Worm (Caenorhabditis elegans) whole organism, L1 larva: ENCODE results near the gene leo-1.

Experiments used
- C16A3.4 ChIP-seq: fragments of 150-350 bp; optimal IDR thresholded peaks from 2 replicates; lab custom pipeline; 2014; ENCODE audit warnings: missing biosample characterization, missing genetic modification characterization
- Y116A8C.19 ChIP-seq: sonication (generic microtip); optimal IDR thresholded peaks from 2 replicates; lab custom pipeline; 2016; ENCODE audit warnings: missing compliant biosample characterization, missing genetic modification characterization, borderline replicate concordance
- aha-1 ChIP-seq: fragments of 150-350 bp; optimal IDR thresholded peaks from 2 replicates; lab custom pipeline; 2014; ENCODE audit warnings: missing biosample characterization, missing genetic modification characterization
- alr-1 ChIP-seq: fragments of 200-800 bp; sonication (Bioruptor generic); optimal IDR thresholded peaks from 2 replicates; lab custom pipeline; 2018; ENCODE audit warnings: borderline replicate concordance, mild to moderate bottlenecking, missing genetic modification characterization, missing compliant biosample characterization
- blmp-1 ChIP-seq: fragments of 150-350 bp; optimal IDR thresholded peaks from 2 replicates; lab custom pipeline; 2014; ENCODE audit warnings: missing biosample characterization, missing genetic modification characterization
- ceh-82 ChIP-seq, 3 experiments: fragments of 150-350 bp in 1 of 3; sonication (generic microtip) in 2 of 3; optimal IDR thresholded peaks; 2 replicates each; lab custom pipeline; 2014 to 2017; ENCODE audit warnings: missing biosample characterization in 3 of 3, missing genetic modification characterization in 3 of 3
- dsc-1 ChIP-seq: sonication (generic microtip); optimal IDR thresholded peaks from 2 replicates; lab custom pipeline; 2016; ENCODE audit warnings: mild to moderate bottlenecking, missing genetic modification characterization, missing compliant biosample characterization
- efl-1 ChIP-seq, 4 experiments: fragments of 150-350 bp; optimal IDR thresholded peaks in 3 of 4; peaks in 1 of 4; 1 replicate in 1 of 4; 2 replicates in 3 of 4; lab custom pipeline; 2014; ENCODE audit warnings: missing biosample characterization in 2 of 4, missing genetic modification characterization in 2 of 4, missing genetic modification reagents in 2 of 4
- egl-13 ChIP-seq: sonication (generic microtip); optimal IDR thresholded peaks from 2 replicates; lab custom pipeline; 2016; ENCODE audit warnings: missing genotype, missing genetic modification reagents, missing genetic modification characterization, missing compliant biosample characterization
- elt-2 ChIP-seq: sonication (generic microtip); optimal IDR thresholded peaks from 2 replicates; lab custom pipeline; 2016; ENCODE audit warnings: missing genetic modification characterization, mild to moderate bottlenecking, inconsistent platforms, missing compliant biosample characterization, missing genetic modification reagents
- ets-5 ChIP-seq: fragments of 200-800 bp; sonication (Bioruptor generic); IDR thresholded peaks from 2 replicates; pipeline ENCODE4 v1.3.6; 2022; ENCODE audit warnings: missing genetic modification characterization, missing compliant biosample characterization
- hlh-4 ChIP-seq: sonication (generic microtip); optimal IDR thresholded peaks from 2 replicates; lab custom pipeline; 2016; ENCODE audit warnings: mild to moderate bottlenecking, missing genetic modification characterization, missing compliant biosample characterization
- hpl-2 ChIP-seq: fragments of 150-350 bp; optimal IDR thresholded peaks from 2 replicates; lab custom pipeline; 2014; ENCODE audit warnings: missing biosample characterization, missing genetic modification reagents, missing genetic modification characterization
- irx-1 ChIP-seq: sonication (generic microtip); optimal IDR thresholded peaks from 2 replicates; lab custom pipeline; 2016; ENCODE audit warnings: missing genetic modification characterization, missing compliant biosample characterization
- jun-1 ChIP-seq: fragments of 150-350 bp; optimal IDR thresholded peaks from 2 replicates; lab custom pipeline; 2014; ENCODE audit warnings: missing biosample characterization, missing genetic modification reagents, missing genetic modification characterization
- lin-14 ChIP-seq: fragments of 200-800 bp; sonication (Bioruptor generic); optimal IDR thresholded peaks from 2 replicates; lab custom pipeline; 2018; ENCODE audit warnings: mild to moderate bottlenecking, missing genetic modification characterization, moderate library complexity, missing compliant biosample characterization
- lin-15B ChIP-seq: fragments of 150-350 bp; sonication (generic microtip); optimal IDR thresholded peaks from 3 replicates; lab custom pipeline; 2014; ENCODE audit warnings: missing biosample characterization, missing genetic modification characterization
- lin-35 ChIP-seq, 2 experiments: fragments of 150-350 bp; optimal IDR thresholded peaks; 2 replicates each; lab custom pipeline; 2014; ENCODE audit warnings: missing biosample characterization in 2 of 2, missing genetic modification characterization in 2 of 2, missing genetic modification reagents in 2 of 2
- lin-39 ChIP-seq: fragments of 150-350 bp; optimal IDR thresholded peaks from 2 replicates; lab custom pipeline; 2014; ENCODE audit warnings: missing biosample characterization, missing genetic modification reagents, missing genetic modification characterization
- mdl-1 ChIP-seq, 2 experiments: fragments of 150-350 bp; optimal IDR thresholded peaks; 2 replicates each; lab custom pipeline; 2014 to 2017; ENCODE audit warnings: missing biosample characterization in 2 of 2, missing genetic modification characterization in 2 of 2, inconsistent platforms in 1 of 2
- mep-1 ChIP-seq: fragments of 150-350 bp; optimal IDR thresholded peaks from 2 replicates; lab custom pipeline; 2014; ENCODE audit warnings: missing biosample characterization, missing genetic modification characterization
- nhr-19 ChIP-seq: fragments of 200-800 bp; sonication (Bioruptor generic); conservative IDR thresholded peaks from 2 replicates; pipeline ENCODE4 v1.3.6; 2022; ENCODE audit warnings: missing genetic modification characterization, missing compliant biosample characterization
- nhr-20 ChIP-seq: sonication (generic microtip); optimal IDR thresholded peaks from 2 replicates; lab custom pipeline; 2016; ENCODE audit warnings: mild to moderate bottlenecking, missing genetic modification characterization, missing compliant biosample characterization
- nhr-237 ChIP-seq: fragments of 150-350 bp; optimal IDR thresholded peaks from 2 replicates; lab custom pipeline; 2014; ENCODE audit warnings: missing biosample characterization, missing genetic modification characterization
- nhr-28 ChIP-seq: fragments of 150-350 bp; optimal IDR thresholded peaks from 2 replicates; lab custom pipeline; 2014; ENCODE audit warnings: missing biosample characterization, missing genetic modification characterization
- nhr-47 ChIP-seq: sonication (generic microtip); optimal IDR thresholded peaks from 2 replicates; lab custom pipeline; 2016; ENCODE audit warnings: mild to moderate bottlenecking, missing genetic modification characterization, moderate library complexity, missing compliant biosample characterization
- nhr-71 ChIP-seq: sonication (generic microtip); optimal IDR thresholded peaks from 2 replicates; lab custom pipeline; 2016; ENCODE audit warnings: mild to moderate bottlenecking, missing genetic modification characterization, moderate library complexity, missing compliant biosample characterization
- nhr-77 ChIP-seq: fragments of 150-350 bp; optimal IDR thresholded peaks from 2 replicates; lab custom pipeline; 2014; ENCODE audit warnings: missing biosample characterization, missing genetic modification characterization
- nhr-85 ChIP-seq: sonication (generic microtip); peaks from one replicate; lab custom pipeline; 2016; ENCODE audit warnings: missing genetic modification characterization, inconsistent platforms, missing compliant biosample characterization
- nhr-90 ChIP-seq: sonication (generic microtip); optimal IDR thresholded peaks from 2 replicates; lab custom pipeline; 2016; ENCODE audit warnings: mild to moderate bottlenecking, missing genetic modification characterization, missing compliant biosample characterization; ENCODE audit not compliant: poor library complexity
- rnt-1 ChIP-seq: sonication (generic microtip); optimal IDR thresholded peaks from 2 replicates; lab custom pipeline; 2016; ENCODE audit warnings: mild to moderate bottlenecking, missing genetic modification characterization, moderate library complexity, missing compliant biosample characterization
- snpc-4 ChIP-seq: fragments of 150-350 bp; optimal IDR thresholded peaks from 2 replicates; lab custom pipeline; 2014; ENCODE audit warnings: missing biosample characterization, missing genetic modification characterization
- snu-23 ChIP-seq: sonication (generic microtip); optimal IDR thresholded peaks from 2 replicates; lab custom pipeline; 2016; ENCODE audit warnings: missing genetic modification characterization, missing compliant biosample characterization
- sptf-1 ChIP-seq: fragments of 150-350 bp; optimal IDR thresholded peaks from 2 replicates; lab custom pipeline; 2014; ENCODE audit warnings: missing biosample characterization, missing genetic modification characterization
- tlp-1 ChIP-seq: fragments of 150-350 bp; optimal IDR thresholded peaks from 2 replicates; lab custom pipeline; 2014; ENCODE audit warnings: missing biosample characterization, missing genetic modification characterization
- unc-86 ChIP-seq: sonication (generic microtip); optimal IDR thresholded peaks from 2 replicates; lab custom pipeline; 2016; ENCODE audit warnings: missing genetic modification characterization, missing compliant biosample characterization
- xbp-1 ChIP-seq: sonication (generic microtip); optimal IDR thresholded peaks from 2 replicates; lab custom pipeline; 2016; ENCODE audit warnings: missing genetic modification characterization, missing compliant biosample characterization
- zag-1 ChIP-seq: fragments of 150-350 bp; optimal IDR thresholded peaks from 2 replicates; lab custom pipeline; 2014; ENCODE audit warnings: missing biosample characterization, missing genetic modification characterization
- ztf-4 ChIP-seq: fragments of 150-350 bp; optimal IDR thresholded peaks from 2 replicates; lab custom pipeline; 2014; ENCODE audit warnings: missing biosample characterization, missing genetic modification characterization

The leo-1 gene

ce11 chrIV:11363806-11364562, 34.8 kb upstream of the leo-1 start:
- TF ChIP-seq snu-23 (GFP tag; lab: Kevin White, UChicago) (peak; percentile 8), nhr-20 (tag; lab: Kevin White, UChicago) (peak; percentile 22), C16A3.4 (tag; lab: Kevin White, UChicago) (no peak), zag-1 (no peak), Y116A8C.19 (tag; lab: Kevin White, UChicago) (no peak), lin-14 (peak; percentile 38), efl-1 (optimal IDR thresholded peaks at IDR 0.05; lab: Kevin White, UChicago) (peak; percentile 16 to 29), efl-1 (GFP tag; optimal IDR thresholded peaks at IDR 0.05 in 1 of 2; lab: Kevin White, UChicago) (peak in 1 of 2 experiments; percentile 91), aha-1 (tag; lab: Kevin White, UChicago) (no peak), nhr-28 (no peak), mep-1 (tag; lab: Kevin White, UChicago) (peak; percentile 34), nhr-71 (peak; percentile 17), dsc-1 (tag; lab: Kevin White, UChicago) (no peak), nhr-85 (tag; lab: Kevin White, UChicago) (peak; percentile 79), nhr-77 (no peak), blmp-1 (tag; lab: Kevin White, UChicago) (peak; percentile 23), nhr-90 (peak; percentile 2), tlp-1 (tag; lab: Kevin White, UChicago) (no peak), ets-5 (GFP tag; lab: Robert Waterston, UW) (no peak), jun-1 (tag; lab: Kevin White, UChicago) (no peak), irx-1 (tag; lab: Kevin White, UChicago) (no peak), egl-13 (tag; lab: Kevin White, UChicago) (no peak), elt-2 (tag; lab: Kevin White, UChicago) (no peak), lin-35 (GFP tag; optimal IDR thresholded peaks at IDR 0.05; lab: Kevin White, UChicago) (peak in 1 of 2 experiments; percentile 63), hpl-2 (GFP tag; lab: Kevin White, UChicago) (peak; percentile 43), unc-86 (tag; lab: Kevin White, UChicago) (no peak)

- TF ChIP-seq nhr-47 (tag; lab: Kevin White, UChicago) = no peak
- peak; percentile 7 for TF ChIP-seq nhr-85 (tag; lab: Kevin White, UChicago)
Observed at ce11 chrIV:11361409-11361808, 32.2 kb upstream of the leo-1 start, which contains the start of gene T01G1.4. Gene T01G1.4 (minus strand): TSS chrIV:11361509.

- TF ChIP-seq hlh-4 (tag; lab: Kevin White, UChicago) (no peak), dsc-1 (tag; lab: Kevin White, UChicago) (no peak), snpc-4 (tag; lab: Kevin White, UChicago) (no peak), Y116A8C.19 (tag; lab: Kevin White, UChicago) (no peak), sptf-1 (tag; lab: Kevin White, UChicago) (no peak), efl-1 (optimal IDR thresholded peaks at IDR 0.05; lab: Kevin White, UChicago) (no peak), efl-1 (GFP tag; optimal IDR thresholded peaks at IDR 0.05 in 1 of 2; lab: Kevin White, UChicago) (no peak), jun-1 (tag; lab: Kevin White, UChicago) (no peak), xbp-1 (tag; lab: Kevin White, UChicago) (no peak), nhr-237 (tag; lab: Kevin White, UChicago) (no peak), alr-1 (no peak), mdl-1 (tag; optimal IDR thresholded peaks at IDR 0.05; lab: Kevin White, UChicago) (no peak), ztf-4 (no peak), rnt-1 (tag; lab: Kevin White, UChicago) (no peak), ceh-82 (tag; optimal IDR thresholded peaks at IDR 0.05; lab: Kevin White, UChicago) (no peak), lin-39 (tag; lab: Kevin White, UChicago) (no peak), nhr-19 (GFP tag; lab: Robert Waterston, UW) (no peak), lin-15B (tag; lab: Kevin White, UChicago) (no peak)
Observed at ce11 chrIV:11359769-11360168, 30.6 kb upstream of the leo-1 start, which contains the start of gene klp-12. Gene klp-12 (minus strand): TSS chrIV:11359869.
